Fruit fly (Drosophila melanogaster) whole organism, embryonic: Measurements from ENCODE around the gene CG42824.

Experiments used
- ATbp ChIP-seq: fragments of 200-800 bp; sonication (Bioruptor generic); optimal IDR thresholded peaks from 2 replicates; lab custom pipeline; 2017; ENCODE audit warnings: missing biosample characterization, mild to moderate bottlenecking, missing genetic modification characterization, missing genetic modification reagents
- Antp ChIP-seq: fragments of 200-800 bp; sonication (Bioruptor generic); optimal IDR thresholded peaks from 3 replicates; lab custom pipeline; 2016; ENCODE audit warnings: missing biosample characterization, missing genetic modification characterization
- CG10147 ChIP-seq: fragments of 200-800 bp; sonication (Bioruptor generic); optimal IDR thresholded peaks from 2 replicates; lab custom pipeline; 2019; ENCODE audit warnings: missing biosample characterization, mild to moderate bottlenecking, missing genetic modification characterization, moderate library complexity
- CG10321 ChIP-seq: fragments of 200-800 bp; sonication (Bioruptor generic); IDR thresholded peaks from 2 replicates; pipeline ENCODE4 v1.3.6; 2022; ENCODE audit warnings: missing biosample characterization, missing genetic modification characterization
- CG11696 ChIP-seq: fragments of 200-800 bp; sonication (Bioruptor generic); IDR thresholded peaks from 2 replicates; pipeline ENCODE4 v1.3.6; 2022; ENCODE audit warnings: missing biosample characterization, missing genetic modification characterization
- CG15601 ChIP-seq: fragments of 200-800 bp; sonication (Bioruptor generic); optimal IDR thresholded peaks from 3 replicates; lab custom pipeline; 2019; ENCODE audit warnings: missing biosample characterization, mild to moderate bottlenecking, missing genetic modification characterization, moderate library complexity
- CG16815 ChIP-seq: fragments of 200-800 bp; sonication (Bioruptor generic); optimal IDR thresholded peaks from 3 replicates; lab custom pipeline; 2017; ENCODE audit warnings: missing biosample characterization, mild to moderate bottlenecking, missing genetic modification characterization
- CG17186 ChIP-seq: fragments of 200-800 bp; sonication (Bioruptor generic); optimal IDR thresholded peaks from 3 replicates; lab custom pipeline; 2017; ENCODE audit warnings: missing biosample characterization, missing genetic modification reagents, missing genetic modification characterization
- CG17361 ChIP-seq: fragments of 200-800 bp; sonication (Bioruptor generic); IDR thresholded peaks from 3 replicates; pipeline ENCODE4 v1.3.6; 2022; ENCODE audit warnings: missing biosample characterization, missing genetic modification characterization
- CG1832 ChIP-seq: fragments of 200-800 bp; sonication (Bioruptor generic); optimal IDR thresholded peaks from 2 replicates; lab custom pipeline; 2017; ENCODE audit warnings: missing biosample characterization, mild to moderate bottlenecking, missing genetic modification characterization, inconsistent platforms
- CG2199 ChIP-seq: fragments of 200-800 bp; sonication (Bioruptor generic); IDR thresholded peaks from 3 replicates; pipeline ENCODE4 v1.3.6; 2022; ENCODE audit warnings: missing biosample characterization, missing genetic modification characterization
- CG3407 ChIP-seq: fragments of 200-800 bp; sonication (Bioruptor generic); optimal IDR thresholded peaks from 2 replicates; lab custom pipeline; 2018; ENCODE audit warnings: missing biosample characterization, mild to moderate bottlenecking, missing genetic modification characterization
- CG6175 ChIP-seq: fragments of 200-800 bp; sonication (Bioruptor generic); IDR thresholded peaks from 3 replicates; pipeline ENCODE4 v1.3.6; 2022; ENCODE audit warnings: missing biosample characterization, missing genetic modification characterization
- CG7271 ChIP-seq: fragments of 200-800 bp; sonication (Bioruptor generic); optimal IDR thresholded peaks from 2 replicates; lab custom pipeline; 2018; ENCODE audit warnings: missing biosample characterization, mild to moderate bottlenecking, missing genetic modification characterization, moderate library complexity
- CG7786 ChIP-seq: fragments of 200-800 bp; sonication (Bioruptor generic); optimal IDR thresholded peaks from 2 replicates; lab custom pipeline; 2016; ENCODE audit warnings: missing biosample characterization, missing genetic modification characterization
- CG9727 ChIP-seq: fragments of 200-800 bp; sonication (Bioruptor generic); optimal IDR thresholded peaks from 3 replicates; lab custom pipeline; 2017; ENCODE audit warnings: missing biosample characterization, mild to moderate bottlenecking, missing genetic modification characterization
- CG9932 ChIP-seq: fragments of 200-800 bp; sonication (Bioruptor generic); IDR thresholded peaks from 2 replicates; pipeline ENCODE4 v1.3.6; 2022; ENCODE audit warnings: missing biosample characterization, missing genetic modification characterization
- Camta ChIP-seq: fragments of 200-800 bp; sonication (Bioruptor generic); optimal IDR thresholded peaks from 2 replicates; lab custom pipeline; 2016; ENCODE audit warnings: missing biosample characterization, missing genetic modification characterization
- CrebB ChIP-seq: fragments of 200-800 bp; sonication (Bioruptor generic); optimal IDR thresholded peaks from 3 replicates; lab custom pipeline; 2018; ENCODE audit warnings: missing biosample characterization, mild to moderate bottlenecking, missing genetic modification characterization
- Ets97D ChIP-seq: fragments of 200-800 bp; sonication (Bioruptor generic); optimal IDR thresholded peaks from 3 replicates; lab custom pipeline; 2016; ENCODE audit warnings: missing biosample characterization, missing genetic modification characterization
- Fer2 ChIP-seq: fragments of 200-800 bp; sonication (Bioruptor generic); optimal IDR thresholded peaks from 2 replicates; lab custom pipeline; 2018; ENCODE audit warnings: missing biosample characterization, mild to moderate bottlenecking, missing genetic modification characterization, moderate library complexity
- Fer3 ChIP-seq: fragments of 200-800 bp; sonication (Bioruptor generic); optimal IDR thresholded peaks from 2 replicates; lab custom pipeline; 2018; ENCODE audit warnings: missing biosample characterization, mild to moderate bottlenecking, missing genetic modification characterization, moderate library complexity
- Hr51 ChIP-seq, 2 experiments: fragments of 200-800 bp; sonication (Bioruptor generic); optimal IDR thresholded peaks; 2 replicates in 1 of 2; 3 replicates in 1 of 2; lab custom pipeline; 2016 to 2018; ENCODE audit warnings: missing biosample characterization in 2 of 2, missing genetic modification characterization in 2 of 2, mild to moderate bottlenecking in 1 of 2, moderate library complexity in 1 of 2
- Jarid2 ChIP-seq: fragments of 200-800 bp; sonication (Bioruptor generic); optimal IDR thresholded peaks from 3 replicates; lab custom pipeline; 2017; ENCODE audit warnings: mild to moderate bottlenecking, missing biosample characterization, missing genetic modification reagents, missing genetic modification characterization
- NC2β ChIP-seq: fragments of 200-800 bp; sonication (Bioruptor generic); optimal IDR thresholded peaks from 2 replicates; lab custom pipeline; 2016; ENCODE audit warnings: missing biosample characterization, missing genetic modification characterization
- NK7.1 ChIP-seq: fragments of 200-800 bp; sonication (Bioruptor generic); optimal IDR thresholded peaks from 3 replicates; lab custom pipeline; 2016; ENCODE audit warnings: missing biosample characterization, missing genetic modification characterization
- Rfx ChIP-seq: fragments of 200-800 bp; sonication (Bioruptor generic); IDR thresholded peaks from 2 replicates; pipeline ENCODE4 v1.3.6; 2022; ENCODE audit warnings: missing biosample characterization, missing genetic modification characterization
- Ssrp ChIP-seq: fragments of 200-800 bp; sonication (Bioruptor generic); optimal IDR thresholded peaks from 2 replicates; lab custom pipeline; 2018; ENCODE audit warnings: missing biosample characterization, mild to moderate bottlenecking, missing genetic modification characterization, moderate library complexity
- TFAM ChIP-seq: fragments of 200-800 bp; sonication (Bioruptor generic); optimal IDR thresholded peaks from 2 replicates; lab custom pipeline; 2017; ENCODE audit warnings: missing biosample characterization, missing genetic modification characterization, inconsistent platforms
- Taf1 ChIP-seq: fragments of 200-800 bp; sonication (Bioruptor generic); IDR thresholded peaks from 2 replicates; pipeline ENCODE4 v1.3.6; 2022; ENCODE audit warnings: missing biosample characterization, missing genetic modification characterization
- Xrp1 ChIP-seq: fragments of 200-800 bp; sonication (Bioruptor generic); IDR thresholded peaks from 2 replicates; pipeline ENCODE4 v1.3.6; 2022; ENCODE audit warnings: missing biosample characterization, missing genetic modification characterization
- ab ChIP-seq: fragments of 200-800 bp; sonication (Bioruptor generic); optimal IDR thresholded peaks from 2 replicates; lab custom pipeline; 2016; ENCODE audit warnings: missing biosample characterization, missing genetic modification characterization
- ato ChIP-seq: fragments of 200-800 bp; sonication (Bioruptor generic); IDR thresholded peaks from 2 replicates; pipeline ENCODE4 v1.3.6; 2022; ENCODE audit warnings: missing biosample characterization, missing genetic modification characterization; ENCODE audit not compliant: partially characterized antibody
- bbx ChIP-seq: fragments of 200-800 bp; sonication (Bioruptor generic); IDR thresholded peaks from 2 replicates; pipeline ENCODE4 v1.3.6; 2022; ENCODE audit warnings: missing biosample characterization, missing genetic modification characterization; ENCODE audit not compliant: partially characterized antibody
- chm ChIP-seq: fragments of 200-800 bp; sonication (Bioruptor generic); IDR thresholded peaks from 2 replicates; pipeline ENCODE4 v1.3.6; 2022; ENCODE audit warnings: missing biosample characterization, missing genetic modification characterization
- chn ChIP-seq: fragments of 200-800 bp; sonication (Bioruptor generic); optimal IDR thresholded peaks from 2 replicates; lab custom pipeline; 2016; ENCODE audit warnings: missing biosample characterization, missing genetic modification characterization
- eyg ChIP-seq: fragments of 200-800 bp; sonication (Bioruptor generic); optimal IDR thresholded peaks from 3 replicates; lab custom pipeline; 2016; ENCODE audit warnings: missing biosample characterization, missing genetic modification characterization
- fd64A ChIP-seq: fragments of 200-800 bp; sonication (Bioruptor generic); optimal IDR thresholded peaks from 3 replicates; lab custom pipeline; 2018; ENCODE audit warnings: missing biosample characterization, mild to moderate bottlenecking, missing genetic modification characterization
- grn ChIP-seq: fragments of 200-800 bp; sonication (Bioruptor generic); optimal IDR thresholded peaks from 3 replicates; lab custom pipeline; 2017; ENCODE audit warnings: missing biosample characterization, missing genetic modification characterization
- gt ChIP-seq: fragments of 200-800 bp; sonication (Bioruptor generic); IDR thresholded peaks from 2 replicates; pipeline ENCODE4 v1.3.6; 2022; ENCODE audit warnings: missing biosample characterization, missing genetic modification characterization
- jigr1 ChIP-seq: fragments of 200-800 bp; sonication (Bioruptor generic); IDR thresholded peaks from 3 replicates; pipeline ENCODE4 v1.3.6; 2022; ENCODE audit warnings: missing biosample characterization, missing genetic modification characterization
- lmd ChIP-seq: fragments of 200-800 bp; sonication (Bioruptor generic); IDR thresholded peaks from 2 replicates; pipeline ENCODE4 v1.3.6; 2022; ENCODE audit warnings: missing biosample characterization, missing genetic modification characterization
- luna ChIP-seq: fragments of 200-800 bp; sonication (Bioruptor generic); optimal IDR thresholded peaks from 2 replicates; lab custom pipeline; 2016; ENCODE audit warnings: missing biosample characterization, missing genetic modification characterization
- nom ChIP-seq: fragments of 200-800 bp; sonication (Bioruptor generic); optimal IDR thresholded peaks from 2 replicates; lab custom pipeline; 2017; ENCODE audit warnings: missing biosample characterization, missing genetic modification characterization, mild to moderate bottlenecking, moderate library complexity, missing genetic modification reagents
- org-1 ChIP-seq: fragments of 200-800 bp; sonication (Bioruptor generic); optimal IDR thresholded peaks from 2 replicates; lab custom pipeline; 2017; ENCODE audit warnings: missing biosample characterization, missing genetic modification characterization
- prd ChIP-seq, 3 experiments: fragments of >200 bp in 2 of 3; fragments of 200-800 bp in 1 of 3; sonication (Bioruptor generic) in 1 of 3; optimal IDR thresholded peaks in 2 of 3; IDR thresholded peaks in 1 of 3; 2 replicates in 2 of 3; 3 replicates in 1 of 3; pipeline versions ENCODE4 v1.3.6 to Lab custom; 2017 to 2022; ENCODE audit warnings: missing biosample characterization in 1 of 3, missing genetic modification characterization in 1 of 3
- row ChIP-seq: fragments of 200-800 bp; sonication (Bioruptor generic); IDR thresholded peaks from 3 replicates; pipeline ENCODE4 v1.3.6; 2022; ENCODE audit warnings: missing biosample characterization, missing genetic modification characterization
- slbo ChIP-seq: fragments of 200-800 bp; sonication (Bioruptor generic); IDR thresholded peaks from 2 replicates; pipeline ENCODE4 v1.3.6; 2022; ENCODE audit warnings: missing biosample characterization, missing genetic modification characterization
- stc ChIP-seq: fragments of 200-800 bp; sonication (Bioruptor generic); IDR thresholded peaks from 2 replicates; pipeline ENCODE4 v1.3.6; 2022; ENCODE audit warnings: missing biosample characterization, missing genetic modification characterization
- tap ChIP-seq: fragments of 200-800 bp; optimal IDR thresholded peaks from 3 replicates; lab custom pipeline; 2019; ENCODE audit warnings: missing biosample characterization, mild to moderate bottlenecking, missing genetic modification characterization, moderate library complexity

Gene CG42824

DNA sequence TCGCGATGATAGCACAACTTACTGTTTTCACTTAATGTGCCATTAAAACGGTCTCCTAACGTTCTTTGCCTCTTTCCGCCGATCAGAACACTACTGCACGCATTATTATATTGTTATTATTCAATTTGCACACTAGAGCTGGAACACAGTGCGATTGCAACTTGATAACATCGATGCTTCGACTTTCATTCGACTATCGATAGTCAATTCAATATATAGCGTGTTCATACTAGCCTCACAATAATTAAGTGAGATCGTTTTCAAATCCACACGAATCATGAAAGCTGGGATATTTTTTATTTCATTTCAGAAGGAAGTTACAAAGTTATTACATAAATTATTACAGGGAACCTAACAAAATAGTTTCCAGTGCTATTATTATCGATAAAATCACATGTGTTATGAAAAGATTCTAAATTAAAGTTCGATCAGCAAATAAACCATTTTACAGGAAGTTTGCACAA, 5.0 kb downstream of the CG42824 start (continued):
- no peak for TF ChIP-seq Jarid2
- TF ChIP-seq Camta, result peak; percentile 53
- peak; percentile 26 for TF ChIP-seq NC2β (GFP tag; lab: Kevin White, UChicago)
- no peak for TF ChIP-seq CG10147 (GFP tag; lab: Kevin White, UChicago)
- TF ChIP-seq luna (GFP tag; lab: Kevin White, UChicago), result peak; percentile 52
- peak; percentile 81 for TF ChIP-seq ato (GFP tag; lab: Robert Waterston, UW)
- TF ChIP-seq ab (GFP tag; lab: Kevin White, UChicago), result peak; percentile 11
- TF ChIP-seq Antp (GFP tag; lab: Kevin White, UChicago), result peak; percentile 45
- no peak for TF ChIP-seq gt (GFP tag; lab: Robert Waterston, UW)
- TF ChIP-seq CG9727, result no peak
- peak; percentile 82 for TF ChIP-seq row
- peak in 1 of 2 experiments; percentile 69 for TF ChIP-seq Hr51 (GFP tag; optimal IDR thresholded peaks at IDR 0.05; lab: Kevin White, UChicago)
- TF ChIP-seq Taf1 (GFP tag; lab: Robert Waterston, UW), result no peak
- TF ChIP-seq jigr1, result no peak
- peak; percentile 48 for TF ChIP-seq chn (GFP tag; lab: Kevin White, UChicago)
- TF ChIP-seq Ets97D (GFP tag; lab: Kevin White, UChicago), result peak; percentile 45
- no peak for TF ChIP-seq CG6175
- no peak for TF ChIP-seq TFAM (GFP tag; lab: Kevin White, UChicago)
- 0 out of 3 replicates have a peak, but pooled peaks have one; percentile 53 for TF ChIP-seq CG2199 (GFP tag; lab: Robert Waterston, UW)
- no peak for TF ChIP-seq chm (GFP tag; lab: Robert Waterston, UW)
- TF ChIP-seq fd64A, result no peak
- TF ChIP-seq Fer2, result peak; percentile 16
- TF ChIP-seq lmd (GFP tag; lab: Robert Waterston, UW), result peak; percentile 27; the same call in 1 of the 2 replicates
- TF ChIP-seq CG15601 (tag; lab: Kevin White, UChicago), result peak; percentile 36
- TF ChIP-seq CG11696 (GFP tag; lab: Robert Waterston, UW), result no peak
- peak; percentile 75 for TF ChIP-seq Rfx
- TF ChIP-seq grn (GFP tag; lab: Kevin White, UChicago), result peak; percentile 76
- peak; percentile 21 for TF ChIP-seq CG17186
- TF ChIP-seq CG9932 (GFP tag; lab: Robert Waterston, UW), result peak; percentile 78
- TF ChIP-seq NK7.1, result no peak
- 0 out of 2 replicates have a peak, but pooled peaks have one; percentile 32 for TF ChIP-seq stc (GFP tag; lab: Robert Waterston, UW)
- TF ChIP-seq tap, result no peak
- peak; percentile 67 for TF ChIP-seq slbo
- peak; percentile 82 for TF ChIP-seq bbx (GFP tag; lab: Robert Waterston, UW)
- 0 out of 3 replicates have a peak, but pooled peaks have one; percentile 16 for TF ChIP-seq CG17361 (GFP tag; lab: Robert Waterston, UW)
- TF ChIP-seq prd (optimal IDR thresholded peaks at IDR 0.05; lab: Kevin White, UChicago), result no peak
- peak; percentile 59 for TF ChIP-seq prd (GFP tag; IDR thresholded peaks at IDR 0.05; lab: Robert Waterston, UW)
- no peak for TF ChIP-seq CG1832 (GFP tag; lab: Kevin White, UChicago)
- TF ChIP-seq ATbp (GFP tag; lab: Kevin White, UChicago), result no peak
- TF ChIP-seq Xrp1, result peak; percentile 17; the same call in 1 of the 2 replicates
- peak; percentile 20 for TF ChIP-seq eyg (GFP tag; lab: Kevin White, UChicago)
- TF ChIP-seq CrebB (tag; lab: Kevin White, UChicago), result peak; percentile 27
- peak; percentile 54 for TF ChIP-seq CG7786
- TF ChIP-seq CG7271, result no peak
- TF ChIP-seq nom (GFP tag; lab: Kevin White, UChicago), result no peak
- no peak for TF ChIP-seq CG16815
- no peak for TF ChIP-seq CG3407 (GFP tag; lab: Kevin White, UChicago)
- TF ChIP-seq CG10321, result no peak
- TF ChIP-seq Ssrp (tag; lab: Kevin White, UChicago), result no peak
- TF ChIP-seq Fer3 (tag; lab: Kevin White, UChicago), result peak; percentile 39
- TF ChIP-seq org-1 (GFP tag; lab: Kevin White, UChicago), result no peak
